Fruit fly (Drosophila melanogaster) whole organism, embryonic: ENCODE results near the gene shv.

Source experiments
- CG10979 ChIP-seq: fragments of 200-800 bp; sonication (Bioruptor generic); optimal IDR thresholded peaks from 2 replicates; lab custom pipeline; 2018; ENCODE audit warnings: missing biosample characterization, mild to moderate bottlenecking, missing genetic modification characterization, moderate library complexity
- CG11247 ChIP-seq: fragments of 200-800 bp; sonication (Bioruptor generic); IDR thresholded peaks from 2 replicates; pipeline ENCODE4 v1.3.6; 2022; ENCODE audit warnings: missing biosample characterization, missing genetic modification characterization
- CG11695 ChIP-seq: fragments of 200-800 bp; sonication (Bioruptor generic); IDR thresholded peaks from 3 replicates; pipeline ENCODE4 v1.3.6; 2022; ENCODE audit warnings: missing biosample characterization, missing genetic modification characterization
- CG1233 ChIP-seq: fragments of 200-800 bp; sonication (Bioruptor generic); optimal IDR thresholded peaks from 4 replicates; lab custom pipeline; 2018; ENCODE audit warnings: missing biosample characterization, mild to moderate bottlenecking, missing genetic modification characterization
- CG15073 ChIP-seq: fragments of 200-800 bp; sonication (Bioruptor generic); optimal IDR thresholded peaks from 2 replicates; lab custom pipeline; 2016; ENCODE audit warnings: missing biosample characterization, missing genetic modification characterization
- CG1603 ChIP-seq: fragments of 200-800 bp; sonication (Bioruptor generic); optimal IDR thresholded peaks from 2 replicates; lab custom pipeline; 2019; ENCODE audit warnings: missing biosample characterization, mild to moderate bottlenecking, missing genetic modification characterization, moderate library complexity
- CG16863 ChIP-seq: fragments of 200-800 bp; sonication (Bioruptor generic); optimal IDR thresholded peaks from 3 replicates; lab custom pipeline; 2016; ENCODE audit warnings: missing biosample characterization, missing genetic modification characterization
- CG2120 ChIP-seq: fragments of 200-800 bp; sonication (Bioruptor generic); optimal IDR thresholded peaks from 3 replicates; lab custom pipeline; 2016; ENCODE audit warnings: missing biosample characterization, missing genetic modification characterization
- CG32767 ChIP-seq: fragments of 200-800 bp; sonication (Bioruptor generic); IDR thresholded peaks from 2 replicates; pipeline ENCODE4 v1.3.6; 2022; ENCODE audit warnings: missing biosample characterization, missing genetic modification characterization
- CG4617 ChIP-seq: fragments of 200-800 bp; sonication (Bioruptor generic); optimal IDR thresholded peaks from 3 replicates; lab custom pipeline; 2016; ENCODE audit warnings: missing biosample characterization, missing genetic modification characterization, borderline replicate concordance
- CG6175 ChIP-seq: fragments of 200-800 bp; sonication (Bioruptor generic); IDR thresholded peaks from 3 replicates; pipeline ENCODE4 v1.3.6; 2022; ENCODE audit warnings: missing biosample characterization, missing genetic modification characterization
- CG6683 ChIP-seq: fragments of 200-800 bp; sonication (Bioruptor generic); optimal IDR thresholded peaks from 2 replicates; lab custom pipeline; 2017; ENCODE audit warnings: missing biosample characterization, mild to moderate bottlenecking, missing genetic modification characterization, missing genetic modification reagents
- CG6765 ChIP-seq: fragments of 200-800 bp; sonication (Bioruptor generic); optimal IDR thresholded peaks from 3 replicates; lab custom pipeline; 2017; ENCODE audit warnings: missing biosample characterization, mild to moderate bottlenecking, missing genetic modification characterization
- CG7839 ChIP-seq: fragments of 200-800 bp; sonication (Bioruptor generic); optimal IDR thresholded peaks from 3 replicates; lab custom pipeline; 2018; ENCODE audit warnings: missing biosample characterization, mild to moderate bottlenecking, missing genetic modification characterization, moderate library complexity
- CG7928 ChIP-seq: fragments of 200-800 bp; sonication (Bioruptor generic); optimal IDR thresholded peaks from 2 replicates; lab custom pipeline; 2017; ENCODE audit warnings: missing biosample characterization, mild to moderate bottlenecking, missing genetic modification characterization
- CG7987 ChIP-seq: fragments of 200-800 bp; sonication (Bioruptor generic); optimal IDR thresholded peaks from 2 replicates; lab custom pipeline; 2018; ENCODE audit warnings: missing biosample characterization, mild to moderate bottlenecking, missing genetic modification characterization, moderate library complexity
- CG8359 ChIP-seq: fragments of 200-800 bp; sonication (Bioruptor generic); optimal IDR thresholded peaks from 2 replicates; lab custom pipeline; 2017; ENCODE audit warnings: missing biosample characterization, mild to moderate bottlenecking, missing genetic modification characterization, borderline replicate concordance
- D19B ChIP-seq: fragments of 200-800 bp; sonication (Bioruptor generic); optimal IDR thresholded peaks from 2 replicates; lab custom pipeline; 2017; ENCODE audit warnings: missing biosample characterization, mild to moderate bottlenecking, missing genetic modification characterization
- Dip2 ChIP-seq: fragments of 200-800 bp; sonication (Bioruptor generic); IDR thresholded peaks from 2 replicates; pipeline ENCODE4 v1.3.6; 2022; ENCODE audit warnings: missing biosample characterization, missing genetic modification characterization
- Doc2 ChIP-seq: fragments of 200-800 bp; sonication (Bioruptor generic); IDR thresholded peaks from 2 replicates; pipeline ENCODE4 v1.3.6; 2022; ENCODE audit warnings: missing biosample characterization, missing genetic modification characterization
- Ets97D ChIP-seq: fragments of 200-800 bp; sonication (Bioruptor generic); optimal IDR thresholded peaks from 3 replicates; lab custom pipeline; 2016; ENCODE audit warnings: missing biosample characterization, missing genetic modification characterization
- H2.0 ChIP-seq: fragments of 200-800 bp; sonication (Bioruptor generic); IDR thresholded peaks from 2 replicates; pipeline ENCODE4 v1.3.6; 2022; ENCODE audit warnings: missing biosample characterization, missing genetic modification characterization
- HmgZ ChIP-seq: fragments of 200-800 bp; sonication (Bioruptor generic); optimal IDR thresholded peaks from 2 replicates; lab custom pipeline; 2018; ENCODE audit warnings: missing biosample characterization, mild to moderate bottlenecking, missing genetic modification characterization
- Hmr ChIP-seq: fragments of 200-800 bp; sonication (Bioruptor generic); optimal IDR thresholded peaks from 3 replicates; lab custom pipeline; 2017; ENCODE audit warnings: mild to moderate bottlenecking, missing biosample characterization, missing genetic modification reagents, missing genetic modification characterization
- Hr3 ChIP-seq: fragments of 200-800 bp; sonication (Bioruptor generic); optimal IDR thresholded peaks from 3 replicates; lab custom pipeline; 2016; ENCODE audit warnings: missing biosample characterization, missing genetic modification characterization
- Hr39 ChIP-seq: fragments of >200 bp; optimal IDR thresholded peaks from 2 replicates; lab custom pipeline; 2017
- MTF-1 ChIP-seq: fragments of 200-800 bp; sonication (Bioruptor generic); optimal IDR thresholded peaks from 2 replicates; lab custom pipeline; 2018; ENCODE audit warnings: missing biosample characterization, mild to moderate bottlenecking, missing genetic modification characterization, borderline replicate concordance
- Mad ChIP-seq: fragments of 200-800 bp; sonication (Bioruptor generic); optimal IDR thresholded peaks from 2 replicates; lab custom pipeline; 2016; ENCODE audit warnings: missing biosample characterization, missing genetic modification characterization
- Med ChIP-seq: fragments of 200-800 bp; sonication (Bioruptor generic); peaks from one replicate; lab custom pipeline; 2016; ENCODE audit warnings: missing biosample characterization, missing genetic modification characterization, mild to moderate bottlenecking, inconsistent platforms, moderate library complexity
- NK7.1 ChIP-seq: fragments of 200-800 bp; sonication (Bioruptor generic); optimal IDR thresholded peaks from 3 replicates; lab custom pipeline; 2016; ENCODE audit warnings: missing biosample characterization, missing genetic modification characterization
- Nf-YB ChIP-seq: fragments of 200-800 bp; sonication (Bioruptor generic); optimal IDR thresholded peaks from 3 replicates; lab custom pipeline; 2019; ENCODE audit warnings: missing biosample characterization, mild to moderate bottlenecking, missing genetic modification characterization, moderate library complexity
- PHDP ChIP-seq: fragments of 200-800 bp; sonication (Bioruptor generic); optimal IDR thresholded peaks from 3 replicates; lab custom pipeline; 2018; ENCODE audit warnings: missing biosample characterization, mild to moderate bottlenecking, missing genetic modification characterization, moderate library complexity
- Sox102F ChIP-seq: fragments of 200-800 bp; sonication (Bioruptor generic); optimal IDR thresholded peaks from 2 replicates; lab custom pipeline; 2018; ENCODE audit warnings: missing biosample characterization, mild to moderate bottlenecking, missing genetic modification characterization, moderate library complexity
- TFAM ChIP-seq: fragments of 200-800 bp; sonication (Bioruptor generic); optimal IDR thresholded peaks from 2 replicates; lab custom pipeline; 2017; ENCODE audit warnings: missing biosample characterization, missing genetic modification characterization, inconsistent platforms
- Taf1 ChIP-seq: fragments of 200-800 bp; sonication (Bioruptor generic); IDR thresholded peaks from 2 replicates; pipeline ENCODE4 v1.3.6; 2022; ENCODE audit warnings: missing biosample characterization, missing genetic modification characterization
- az2 ChIP-seq: fragments of 200-800 bp; sonication (Bioruptor generic); optimal IDR thresholded peaks from 3 replicates; lab custom pipeline; 2016; ENCODE audit warnings: missing biosample characterization, missing genetic modification characterization
- bab2 ChIP-seq: fragments of 200-800 bp; sonication (Bioruptor generic); optimal IDR thresholded peaks from 2 replicates; lab custom pipeline; 2016; ENCODE audit warnings: missing biosample characterization, missing genetic modification characterization
- cwo ChIP-seq: fragments of 200-800 bp; sonication (Bioruptor generic); optimal IDR thresholded peaks from 3 replicates; lab custom pipeline; 2017; ENCODE audit warnings: missing biosample characterization, missing genetic modification characterization, mild to moderate bottlenecking, moderate library complexity, missing genetic modification reagents
- dati ChIP-seq: fragments of 200-800 bp; sonication (Bioruptor generic); IDR thresholded peaks from 2 replicates; pipeline ENCODE4 v1.3.6; 2022; ENCODE audit warnings: missing biosample characterization, missing genetic modification characterization
- disco-r ChIP-seq: fragments of 200-800 bp; sonication (Bioruptor generic); optimal IDR thresholded peaks from 2 replicates; lab custom pipeline; 2016; ENCODE audit warnings: missing biosample characterization, missing genetic modification characterization
- grau ChIP-seq: fragments of 200-800 bp; optimal IDR thresholded peaks from 3 replicates; lab custom pipeline; 2019; ENCODE audit warnings: missing biosample characterization, mild to moderate bottlenecking, missing genetic modification characterization, moderate library complexity
- hb ChIP-seq: fragments of 200-800 bp; sonication (Bioruptor generic); IDR thresholded peaks from 3 replicates; pipeline ENCODE4 v1.3.6; 2022; ENCODE audit warnings: missing biosample characterization, missing genetic modification characterization; ENCODE audit not compliant: partially characterized antibody
- pita ChIP-seq: fragments of 200-800 bp; sonication (Bioruptor generic); optimal IDR thresholded peaks from 2 replicates; lab custom pipeline; 2017; ENCODE audit warnings: missing biosample characterization, mild to moderate bottlenecking, missing genetic modification characterization
- prd ChIP-seq, 3 experiments: fragments of >200 bp in 2 of 3; fragments of 200-800 bp in 1 of 3; sonication (Bioruptor generic) in 1 of 3; optimal IDR thresholded peaks in 2 of 3; IDR thresholded peaks in 1 of 3; 2 replicates in 2 of 3; 3 replicates in 1 of 3; pipeline versions ENCODE4 v1.3.6 to Lab custom; 2017 to 2022; ENCODE audit warnings: missing biosample characterization in 1 of 3, missing genetic modification characterization in 1 of 3
- ro ChIP-seq: fragments of 200-800 bp; sonication (Bioruptor generic); IDR thresholded peaks from 2 replicates; pipeline ENCODE4 v1.3.6; 2022; ENCODE audit warnings: missing biosample characterization, missing genetic modification characterization
- shn ChIP-seq: fragments of 200-800 bp; sonication (Bioruptor generic); optimal IDR thresholded peaks from 3 replicates; lab custom pipeline; 2016; ENCODE audit warnings: missing biosample characterization, missing genetic modification characterization
- tna ChIP-seq: fragments of 200-800 bp; sonication (Bioruptor generic); IDR thresholded peaks from 2 replicates; pipeline ENCODE4 v1.3.6; 2022; ENCODE audit warnings: missing biosample characterization, missing genetic modification characterization; ENCODE audit not compliant: partially characterized antibody
- trem ChIP-seq: fragments of 200-800 bp; optimal IDR thresholded peaks from 3 replicates; lab custom pipeline; 2019; ENCODE audit warnings: missing biosample characterization, mild to moderate bottlenecking, missing genetic modification characterization, moderate library complexity
- z ChIP-seq: fragments of 200-800 bp; sonication (Bioruptor generic); IDR thresholded peaks from 3 replicates; pipeline ENCODE4 v1.3.6; 2022; ENCODE audit warnings: missing biosample characterization, missing genetic modification characterization

shv gene

DNA sequence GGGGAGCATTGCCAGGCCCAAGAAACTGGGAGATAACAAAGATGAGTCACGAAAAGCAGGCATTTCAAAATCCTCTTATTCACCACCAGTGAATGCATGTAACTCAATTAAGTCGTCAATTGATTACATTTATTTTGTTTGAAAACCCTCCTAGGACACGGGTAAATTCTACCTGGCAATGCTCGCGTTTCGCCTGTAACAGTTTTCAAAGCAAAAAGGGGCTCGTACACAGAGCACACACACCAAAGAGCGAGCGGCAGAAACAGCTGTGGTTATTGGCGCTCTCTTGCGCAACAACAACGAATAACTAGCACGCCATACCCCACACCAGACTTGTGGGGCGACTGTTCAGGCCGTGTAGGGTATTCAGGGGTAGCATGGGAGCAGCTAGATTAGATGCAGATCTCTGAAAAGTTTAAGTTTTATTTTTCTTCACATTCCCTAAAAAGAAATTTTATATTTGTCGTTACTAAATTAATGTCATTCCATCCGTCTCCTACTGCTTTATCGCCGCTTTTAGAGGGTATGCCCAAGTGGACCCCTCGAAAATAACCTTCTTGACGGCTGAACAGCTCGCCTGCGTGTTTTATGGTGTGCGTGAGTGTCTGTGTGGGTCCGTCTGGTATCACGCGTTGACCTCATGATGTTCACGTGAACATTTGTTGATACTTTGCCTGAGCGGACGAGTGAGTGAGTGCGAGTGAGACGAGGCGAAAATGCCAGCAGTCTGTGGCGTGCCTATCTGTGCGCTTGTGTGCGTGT, 27.9 kb downstream of the shv start (continued):
- TF ChIP-seq H2.0: no peak
- TF ChIP-seq shn (GFP tag; lab: Kevin White, UChicago): peak; percentile 100
- TF ChIP-seq grau (tag; lab: Kevin White, UChicago): peak; percentile 100
- peak; percentile 100 for TF ChIP-seq bab2
- TF ChIP-seq trem (tag; lab: Kevin White, UChicago): peak; percentile 98
- peak; percentile 100 for TF ChIP-seq CG7839 (tag; lab: Kevin White, UChicago)
- peak; percentile 100 for TF ChIP-seq Med (GFP tag; lab: Kevin White, UChicago)
- peak; percentile 100 for TF ChIP-seq CG16863 (GFP tag; lab: Kevin White, UChicago)
- no peak for TF ChIP-seq Doc2 (GFP tag; lab: Robert Waterston, UW)
- peak; percentile 99 for TF ChIP-seq CG1603
- TF ChIP-seq Hr3 (GFP tag; lab: Kevin White, UChicago): peak; percentile 100
- TF ChIP-seq disco-r: peak; percentile 100
- TF ChIP-seq Dip2 (GFP tag; lab: Robert Waterston, UW): no peak
- TF ChIP-seq CG15073 (GFP tag; lab: Kevin White, UChicago): peak; percentile 97
- peak; percentile 100 for TF ChIP-seq CG1233
- peak; percentile 100 for TF ChIP-seq CG10979 (tag; lab: Kevin White, UChicago)
- peak; percentile 100 for TF ChIP-seq CG6683
- peak; percentile 94 for TF ChIP-seq CG7928 (GFP tag; lab: Kevin White, UChicago)
- TF ChIP-seq MTF-1 (GFP tag; lab: Kevin White, UChicago): peak; percentile 100
- peak; percentile 98 for TF ChIP-seq TFAM (GFP tag; lab: Kevin White, UChicago)
- no peak for TF ChIP-seq CG32767
- peak; percentile 100 for TF ChIP-seq HmgZ (tag; lab: Kevin White, UChicago)
- TF ChIP-seq CG2120 (GFP tag; lab: Kevin White, UChicago): peak; percentile 100
- peak; percentile 94 for TF ChIP-seq Nf-YB
- TF ChIP-seq CG7987 (GFP tag; lab: Kevin White, UChicago): peak; percentile 100
- peak; percentile 100 for TF ChIP-seq CG6765 (GFP tag; lab: Kevin White, UChicago)
- TF ChIP-seq tna (GFP tag; lab: Robert Waterston, UW): no peak
- peak; percentile 100 for TF ChIP-seq CG4617 (GFP tag; lab: Kevin White, UChicago)
- TF ChIP-seq Sox102F (GFP tag; lab: Kevin White, UChicago): peak; percentile 100
- TF ChIP-seq hb (GFP tag; lab: Robert Waterston, UW): no peak
- peak; percentile 100 for TF ChIP-seq PHDP
- TF ChIP-seq Hr39: no peak
- no peak for TF ChIP-seq CG11695 (GFP tag; lab: Robert Waterston, UW)
- peak; percentile 100 for TF ChIP-seq cwo
- TF ChIP-seq az2 (GFP tag; lab: Kevin White, UChicago): peak; percentile 100
- TF ChIP-seq dati (GFP tag; lab: Robert Waterston, UW): no peak
- TF ChIP-seq Ets97D (GFP tag; lab: Kevin White, UChicago): peak; percentile 98
- peak; percentile 100 for TF ChIP-seq NK7.1 (GFP tag; lab: Kevin White, UChicago)
- no peak for TF ChIP-seq prd (optimal IDR thresholded peaks at IDR 0.05; lab: Kevin White, UChicago)
- TF ChIP-seq prd (GFP tag; IDR thresholded peaks at IDR 0.05; lab: Robert Waterston, UW): no peak
- no peak for TF ChIP-seq pita
- TF ChIP-seq CG11247 (GFP tag; lab: Robert Waterston, UW): no peak
- TF ChIP-seq CG6175 (GFP tag; lab: Robert Waterston, UW): no peak
- TF ChIP-seq CG8359 (GFP tag; lab: Kevin White, UChicago): peak; percentile 97
- TF ChIP-seq Hmr: peak; percentile 100
- no peak for TF ChIP-seq Taf1 (GFP tag; lab: Robert Waterston, UW)
- peak; percentile 100 for TF ChIP-seq Mad (GFP tag; lab: Kevin White, UChicago)
- no peak for TF ChIP-seq z
- TF ChIP-seq ro (GFP tag; lab: Robert Waterston, UW): no peak
- peak; percentile 100 for TF ChIP-seq D19B (GFP tag; lab: Kevin White, UChicago)
